Worm (Caenorhabditis elegans) whole organism, young adult: ENCODE data around the gene F22B7.9.
A peak's percentile ranks its signal among the peaks of the same experiment; 100 is the strongest.

Source experiments
- B0019.2 ChIP-seq: fragments of 200-800 bp; sonication (Bioruptor generic); conservative IDR thresholded peaks from 2 replicates; pipeline ENCODE4 v1.3.6; 2022; ENCODE audit warnings: missing genetic modification reagents, missing genetic modification characterization, missing compliant biosample characterization
- B0261.1 ChIP-seq: sonication (generic microtip); optimal IDR thresholded peaks from 2 replicates; lab custom pipeline; 2016; ENCODE audit warnings: mild to moderate bottlenecking, missing genetic modification characterization, moderate library complexity, missing compliant biosample characterization
- C06A6.2 ChIP-seq: fragments of 200-800 bp; sonication (Bioruptor generic); conservative IDR thresholded peaks from 2 replicates; pipeline ENCODE4 v1.3.6; 2022; ENCODE audit warnings: missing genetic modification characterization, missing compliant biosample characterization
- D2030.7 ChIP-seq: fragments of 200-800 bp; sonication (Bioruptor generic); IDR thresholded peaks from 2 replicates; pipeline ENCODE4 v1.3.6; 2022; ENCODE audit warnings: missing genetic modification reagents, missing genetic modification characterization, missing compliant biosample characterization
- F22D6.2 ChIP-seq: sonication (generic microtip); optimal IDR thresholded peaks from 2 replicates; lab custom pipeline; 2016; ENCODE audit warnings: mild to moderate bottlenecking, missing genetic modification characterization, missing compliant biosample characterization
- F23B12.7 ChIP-seq: sonication (generic microtip); optimal IDR thresholded peaks from 2 replicates; lab custom pipeline; 2017; ENCODE audit warnings: missing genetic modification characterization, mild to moderate bottlenecking, missing compliant biosample characterization, antibody characterized with exemption, moderate library complexity; ENCODE audit not compliant: insufficient read depth
- F33H1.4 ChIP-seq: fragments of 200-800 bp; sonication (Bioruptor generic); IDR thresholded peaks from 2 replicates; pipeline ENCODE4 v1.3.6; 2022; ENCODE audit warnings: missing genetic modification reagents, missing genetic modification characterization, missing compliant biosample characterization
- F49E8.2 ChIP-seq: sonication (generic microtip); optimal IDR thresholded peaks from 3 replicates; lab custom pipeline; 2017; ENCODE audit warnings: missing genetic modification characterization, mild to moderate bottlenecking, missing compliant biosample characterization, antibody characterized with exemption, moderate library complexity; ENCODE audit not compliant: insufficient read depth
- F52B5.7 ChIP-seq: sonication (generic microtip); optimal IDR thresholded peaks from 2 replicates; lab custom pipeline; 2016; ENCODE audit warnings: mild to moderate bottlenecking, missing genetic modification characterization, missing compliant biosample characterization
- F55B11.4 ChIP-seq: sonication (generic microtip); optimal IDR thresholded peaks from 2 replicates; lab custom pipeline; 2016; ENCODE audit warnings: missing compliant biosample characterization, missing genetic modification characterization, borderline replicate concordance; ENCODE audit not compliant: insufficient read depth
- F57A8.1 ChIP-seq: fragments of 200-800 bp; sonication (Bioruptor generic); optimal IDR thresholded peaks from 2 replicates; lab custom pipeline; 2018; ENCODE audit warnings: mild to moderate bottlenecking, missing genetic modification characterization, moderate library complexity, missing compliant biosample characterization
- F57C9.4 ChIP-seq: sonication (generic microtip); optimal IDR thresholded peaks from 2 replicates; lab custom pipeline; 2017; ENCODE audit warnings: mild to moderate bottlenecking, missing genetic modification characterization, missing compliant biosample characterization
- K11D2.4 ChIP-seq: fragments of 200-800 bp; sonication (Bioruptor generic); IDR thresholded peaks from 2 replicates; pipeline ENCODE4 v1.3.6; 2022; ENCODE audit warnings: missing genetic modification reagents, missing genetic modification characterization, missing compliant biosample characterization
- T07F8.4 ChIP-seq: sonication (generic microtip); optimal IDR thresholded peaks from 2 replicates; lab custom pipeline; 2016; ENCODE audit warnings: mild to moderate bottlenecking, missing genetic modification characterization, moderate library complexity, missing compliant biosample characterization
- T26A5.8 ChIP-seq: sonication (generic microtip); optimal IDR thresholded peaks from 2 replicates; lab custom pipeline; 2016; ENCODE audit warnings: missing genetic modification characterization, missing compliant biosample characterization
- Y53F4B.3 ChIP-seq: fragments of 200-800 bp; sonication (Bioruptor generic); IDR thresholded peaks from 2 replicates; pipeline ENCODE4 v1.3.6; 2022; ENCODE audit warnings: missing genetic modification reagents, missing genetic modification characterization, missing compliant biosample characterization
- Y95B8A.8 ChIP-seq: fragments of 200-800 bp; sonication (Bioruptor generic); IDR thresholded peaks from 2 replicates; pipeline ENCODE4 v1.3.6; 2022; ENCODE audit warnings: missing genetic modification reagents, missing genetic modification characterization, missing compliant biosample characterization
- ama-1 ChIP-seq, 3 experiments: fragments of 150-350 bp in 1 of 3; sonication (generic microtip) in 2 of 3; optimal IDR thresholded peaks; 2 replicates each; lab custom pipeline; 2014 to 2018; ENCODE audit warnings: missing biosample characterization in 2 of 3, missing genetic modification characterization in 2 of 3, missing genetic modification reagents in 2 of 3
- attf-3 ChIP-seq: fragments of 200-800 bp; sonication (Bioruptor generic); conservative IDR thresholded peaks from 2 replicates; pipeline ENCODE4 v1.3.6; 2022; ENCODE audit warnings: missing genetic modification reagents, missing genetic modification characterization, missing compliant biosample characterization
- ceh-27 ChIP-seq: fragments of 200-800 bp; sonication (Bioruptor generic); optimal IDR thresholded peaks from 2 replicates; lab custom pipeline; 2018; ENCODE audit warnings: mild to moderate bottlenecking, missing genetic modification characterization, moderate library complexity, missing compliant biosample characterization
- egl-18 ChIP-seq: fragments of 200-800 bp; sonication (Bioruptor generic); IDR thresholded peaks from 2 replicates; pipeline ENCODE4 v1.3.6; 2022; ENCODE audit warnings: missing genetic modification reagents, missing genetic modification characterization, missing compliant biosample characterization
- egrh-3 ChIP-seq: fragments of 200-800 bp; sonication (Bioruptor generic); IDR thresholded peaks from 2 replicates; pipeline ENCODE4 v1.3.6; 2022; ENCODE audit warnings: missing genetic modification reagents, missing genetic modification characterization, missing compliant biosample characterization
- him-1 ChIP-seq: sonication (generic microtip); optimal IDR thresholded peaks from 2 replicates; lab custom pipeline; 2016; ENCODE audit warnings: missing genotype, missing genetic modification reagents, missing genetic modification characterization, missing compliant biosample characterization
- hmg-1.2 ChIP-seq: fragments of 200-800 bp; sonication (Bioruptor generic); IDR thresholded peaks from 2 replicates; pipeline ENCODE4 v1.3.6; 2022; ENCODE audit warnings: missing genetic modification reagents, missing genetic modification characterization, missing compliant biosample characterization
- hsf-1 ChIP-seq: fragments of 200-800 bp; sonication (Bioruptor generic); IDR thresholded peaks from 2 replicates; pipeline ENCODE4 v1.3.6; 2022; ENCODE audit warnings: missing genetic modification reagents, missing genetic modification characterization, missing compliant biosample characterization
- lin-35 ChIP-seq, 3 experiments: fragments of 150-350 bp in 2 of 3; sonication (generic microtip) in 1 of 3; optimal IDR thresholded peaks; 2 replicates each; lab custom pipeline; 2014 to 2018; ENCODE audit warnings: missing biosample characterization in 3 of 3, missing genetic modification characterization in 3 of 3, missing genetic modification reagents in 3 of 3
- lin-54 ChIP-seq: fragments of 200-800 bp; sonication (Bioruptor generic); optimal IDR thresholded peaks from 2 replicates; lab custom pipeline; 2018; ENCODE audit warnings: mild to moderate bottlenecking, missing genetic modification characterization, missing compliant biosample characterization
- madf-10 ChIP-seq: sonication (generic microtip); optimal IDR thresholded peaks from 2 replicates; lab custom pipeline; 2016; ENCODE audit warnings: mild to moderate bottlenecking, missing genetic modification characterization, missing compliant biosample characterization
- madf-3 ChIP-seq: fragments of 200-800 bp; sonication (Bioruptor generic); IDR thresholded peaks from 2 replicates; pipeline ENCODE4 v1.3.6; 2022; ENCODE audit warnings: missing genetic modification reagents, missing genetic modification characterization, missing compliant biosample characterization
- madf-6 ChIP-seq: fragments of 200-800 bp; sonication (Bioruptor generic); IDR thresholded peaks from 2 replicates; pipeline ENCODE4 v1.3.6; 2022; ENCODE audit warnings: missing genetic modification reagents, missing genetic modification characterization, missing compliant biosample characterization
- mxl-1 ChIP-seq: sonication (generic microtip); optimal IDR thresholded peaks from 2 replicates; lab custom pipeline; 2016; ENCODE audit warnings: missing genetic modification characterization, missing compliant biosample characterization
- nfyb-1 ChIP-seq: fragments of 200-800 bp; sonication (Bioruptor generic); IDR thresholded peaks from 2 replicates; pipeline ENCODE4 v1.3.6; 2022; ENCODE audit warnings: missing genetic modification reagents, missing genetic modification characterization, missing compliant biosample characterization
- nhr-80 ChIP-seq: sonication (generic microtip); optimal IDR thresholded peaks from 2 replicates; lab custom pipeline; 2016; ENCODE audit warnings: missing genetic modification characterization, missing compliant biosample characterization
- nhr-90 ChIP-seq: sonication (generic microtip); optimal IDR thresholded peaks from 2 replicates; lab custom pipeline; 2016; ENCODE audit warnings: missing genotype, mild to moderate bottlenecking, missing genetic modification characterization, missing compliant biosample characterization
- pbrm-1 ChIP-seq: fragments of 200-800 bp; sonication (Bioruptor generic); IDR thresholded peaks from 2 replicates; pipeline ENCODE4 v1.3.6; 2022; ENCODE audit warnings: missing genetic modification reagents, missing genetic modification characterization, missing compliant biosample characterization
- pha-4 ChIP-seq: fragments of 150-350 bp; sonication (generic microtip); optimal IDR thresholded peaks from 2 replicates; lab custom pipeline; 2014; ENCODE audit warnings: missing biosample characterization, missing genetic modification reagents, missing genetic modification characterization
- rec-8 ChIP-seq, 2 experiments: sonication (generic microtip); optimal IDR thresholded peaks; 2 replicates each; lab custom pipeline; 2016; ENCODE audit warnings: mild to moderate bottlenecking in 2 of 2, missing genetic modification characterization in 2 of 2, missing genetic modification reagents in 2 of 2, missing genotype in 2 of 2, missing biosample characterization in 1 of 2, missing compliant biosample characterization in 1 of 2, moderate library complexity in 1 of 2
- repo-1 ChIP-seq: sonication (generic microtip); optimal IDR thresholded peaks from 2 replicates; lab custom pipeline; 2017; ENCODE audit warnings: mild to moderate bottlenecking, missing genetic modification characterization, missing compliant biosample characterization
- rpc-1 ChIP-seq, 2 experiments: fragments of 150-350 bp in 1 of 2; sonication (generic microtip) in 1 of 2; optimal IDR thresholded peaks; 2 replicates each; lab custom pipeline; 2014 to 2018; ENCODE audit warnings: missing biosample characterization in 1 of 2, missing genetic modification characterization in 1 of 2, missing genetic modification reagents in 1 of 2, missing genotype in 1 of 2
- snpc-1.3 ChIP-seq: sonication (generic microtip); optimal IDR thresholded peaks from 2 replicates; lab custom pipeline; 2017; ENCODE audit warnings: missing genetic modification characterization, mild to moderate bottlenecking, missing compliant biosample characterization, antibody characterized with exemption, moderate library complexity, missing genotype, missing genetic modification reagents; ENCODE audit not compliant: insufficient read depth
- somi-1 ChIP-seq: fragments of 200-800 bp; sonication (Bioruptor generic); optimal IDR thresholded peaks from 2 replicates; lab custom pipeline; 2018; ENCODE audit warnings: mild to moderate bottlenecking, missing genetic modification characterization, missing compliant biosample characterization
- sptf-2 ChIP-seq: fragments of 200-800 bp; sonication (Bioruptor generic); optimal IDR thresholded peaks from 2 replicates; lab custom pipeline; 2018; ENCODE audit warnings: mild to moderate bottlenecking, missing genetic modification characterization, missing compliant biosample characterization
- tbp1 ChIP-seq: fragments of 200-800 bp; sonication (Bioruptor generic); optimal IDR thresholded peaks from 2 replicates; lab custom pipeline; 2018; ENCODE audit warnings: mild to moderate bottlenecking, missing genetic modification characterization, missing compliant biosample characterization
- zfh-2 ChIP-seq: fragments of 200-800 bp; sonication (Bioruptor generic); conservative IDR thresholded peaks from 2 replicates; pipeline ENCODE4 v1.3.6; 2022; ENCODE audit warnings: missing genetic modification reagents, missing genetic modification characterization, missing compliant biosample characterization
- ztf-18 ChIP-seq: sonication (generic microtip); optimal IDR thresholded peaks from 2 replicates; lab custom pipeline; 2016; ENCODE audit warnings: missing genotype, mild to moderate bottlenecking, missing genetic modification characterization, missing compliant biosample characterization
- ztf-25 ChIP-seq: fragments of 200-800 bp; sonication (Bioruptor generic); IDR thresholded peaks from 2 replicates; pipeline ENCODE4 v1.3.6; 2022; ENCODE audit warnings: missing genetic modification reagents, missing genetic modification characterization, missing compliant biosample characterization

The F22B7.9 gene

DNA sequence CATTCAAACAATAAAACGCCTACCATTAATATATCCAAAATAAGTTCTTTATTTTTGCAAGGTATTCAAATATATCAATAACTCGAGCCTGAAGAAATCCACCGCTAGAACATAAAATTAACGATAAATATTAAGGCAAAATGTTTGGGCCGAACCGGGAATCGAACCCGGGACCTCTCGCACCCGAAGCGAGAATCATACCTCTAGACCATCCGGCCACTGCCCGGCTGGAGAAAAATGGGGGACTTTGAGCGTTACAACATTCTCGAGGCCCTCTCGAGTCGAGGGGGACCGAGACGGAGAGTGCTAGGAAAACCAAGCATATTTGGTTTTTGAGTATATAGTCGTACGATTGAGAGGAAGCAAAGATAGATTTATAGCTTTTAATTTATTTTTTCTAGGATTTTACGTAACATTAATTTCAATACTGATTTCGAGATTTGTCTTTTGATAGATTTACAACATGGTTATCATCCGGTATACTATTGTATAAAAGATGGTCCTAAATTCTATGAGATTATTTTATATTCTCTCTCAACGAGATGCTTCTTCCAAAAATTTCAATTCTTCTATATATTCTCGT lies 3.4 kb downstream of the F22B7.9 start, which contains the start of gene flp-23:
TSS of gene flp-23 (plus strand) at position 533 of the 583 bp plus-strand sequence.
- TF ChIP-seq ztf-18 (tag; lab: Kevin White, UChicago): peak; percentile 52
- TF ChIP-seq Y53F4B.3 (GFP tag; lab: Robert Waterston, UW): no peak
- TF ChIP-seq F57A8.1 (GFP tag; lab: Kevin White, UChicago): no peak
- no peak for TF ChIP-seq madf-10 (tag; lab: Kevin White, UChicago)
- no peak for TF ChIP-seq sptf-2 (GFP tag; lab: Kevin White, UChicago)
- no peak for TF ChIP-seq lin-35 (GFP tag; optimal IDR thresholded peaks at IDR 0.05; lab: Kevin White, UChicago)
- no peak for TF ChIP-seq repo-1 (tag; lab: Kevin White, UChicago)
- TF ChIP-seq ama-1 (optimal IDR thresholded peaks at IDR 0.05; lab: Kevin White, UChicago): no peak
- no peak for TF ChIP-seq ama-1 (GFP tag; optimal IDR thresholded peaks at IDR 0.05; lab: Kevin White, UChicago)
- peak; percentile 79 for TF ChIP-seq him-1 (tag; lab: Kevin White, UChicago)
- TF ChIP-seq nfyb-1 (GFP tag; lab: Robert Waterston, UW): 0 out of 2 replicates have a peak, but pooled peaks have one; percentile 40
- no peak for TF ChIP-seq B0019.2
- TF ChIP-seq pbrm-1 (GFP tag; lab: Robert Waterston, UW): peak; percentile 45; the same call in 1 of the 2 replicates
- peak; percentile 4 for TF ChIP-seq F49E8.2
- no peak for TF ChIP-seq F33H1.4 (GFP tag; lab: Robert Waterston, UW)
- TF ChIP-seq F55B11.4: no peak
- no peak for TF ChIP-seq ceh-27 (GFP tag; lab: Kevin White, UChicago)
- no peak for TF ChIP-seq ztf-25 (GFP tag; lab: Robert Waterston, UW)
- TF ChIP-seq hsf-1 (GFP tag; lab: Robert Waterston, UW): no peak
- peak; percentile 72 for TF ChIP-seq rpc-1 (optimal IDR thresholded peaks at IDR 0.05; lab: Kevin White, UChicago)
- peak; percentile 86 for TF ChIP-seq rpc-1 (tag; optimal IDR thresholded peaks at IDR 0.05; lab: Kevin White, UChicago)
- TF ChIP-seq rec-8 (tag; optimal IDR thresholded peaks at IDR 0.05; lab: Kevin White, UChicago): peak in 1 of 2 experiments; percentile 54
- no peak for TF ChIP-seq nhr-80 (tag; lab: Kevin White, UChicago)
- TF ChIP-seq lin-54: no peak
- TF ChIP-seq mxl-1 (tag; lab: Kevin White, UChicago): peak; percentile 24
- TF ChIP-seq K11D2.4 (GFP tag; lab: Robert Waterston, UW): no peak
- TF ChIP-seq D2030.7: peak; percentile 50; the same call in 1 of the 2 replicates
- peak; percentile 72 for TF ChIP-seq nhr-90 (tag; lab: Kevin White, UChicago)
- TF ChIP-seq egrh-3 (GFP tag; lab: Robert Waterston, UW): 0 out of 2 replicates have a peak, but pooled peaks have one; percentile 9
- no peak for TF ChIP-seq zfh-2
- no peak for TF ChIP-seq F23B12.7 (tag; lab: Kevin White, UChicago)
- TF ChIP-seq F22D6.2 (tag; lab: Kevin White, UChicago): no peak
- TF ChIP-seq madf-6 (GFP tag; lab: Robert Waterston, UW): peak; percentile 17; the same call in 1 of the 2 replicates
- peak; percentile 50 for TF ChIP-seq hmg-1.2 (GFP tag; lab: Robert Waterston, UW)
- TF ChIP-seq attf-3 (GFP tag; lab: Robert Waterston, UW): 0 out of 2 replicates have a peak, but pooled peaks have one; percentile 15
- TF ChIP-seq T07F8.4 (tag; lab: Kevin White, UChicago): no peak
- no peak for TF ChIP-seq egl-18
- peak; percentile 90 for TF ChIP-seq tbp1 (GFP tag; lab: Kevin White, UChicago)
- no peak for TF ChIP-seq madf-3 (GFP tag; lab: Robert Waterston, UW)
- TF ChIP-seq somi-1: no peak
- no peak for TF ChIP-seq Y95B8A.8
- TF ChIP-seq B0261.1 (tag; lab: Kevin White, UChicago): peak; percentile 76
- no peak for TF ChIP-seq C06A6.2
- no peak for TF ChIP-seq F52B5.7
- TF ChIP-seq snpc-1.3: peak; percentile 13
- no peak for TF ChIP-seq T26A5.8 (tag; lab: Kevin White, UChicago)
- TF ChIP-seq F57C9.4 (tag; lab: Kevin White, UChicago): no peak
- TF ChIP-seq pha-4 (tag; lab: Kevin White, UChicago): no peak
